Fruit fly (Drosophila melanogaster) whole organism: ENCODE results near the gene Ocho.

Experiments used
- CG8478 ChIP-seq: fragments of >200 bp; optimal IDR thresholded peaks from 2 replicates; lab custom pipeline; 2018; ENCODE audit warnings: inconsistent platforms
- Dll ChIP-seq: fragments of >200 bp; optimal IDR thresholded peaks from 2 replicates; lab custom pipeline; 2017
- EcR ChIP-seq, 2 experiments: fragments of >200 bp; optimal IDR thresholded peaks; 2 replicates each; lab custom pipeline; 2017; ENCODE audit warnings: missing biosample characterization in 2 of 2, missing genetic modification characterization in 2 of 2, missing genetic modification reagents in 2 of 2
- pan ChIP-seq: fragments of >200 bp; optimal IDR thresholded peaks from 2 replicates; lab custom pipeline; 2017
- psq ChIP-seq: fragments of >200 bp; optimal IDR thresholded peaks from 2 replicates; lab custom pipeline; 2017
- usp ChIP-seq: fragments of >200 bp; optimal IDR thresholded peaks from 2 replicates; lab custom pipeline; 2017; ENCODE audit warnings: missing biosample characterization, missing genetic modification characterization, mixed read lengths

dm6 chr3L:14961027-14961426, 13.6 kb upstream of the Ocho start:
- TF ChIP-seq psq (lab: Kevin White, UChicago): no peak
- no peak for TF ChIP-seq usp (GFP tag; lab: Kevin White, UChicago)
- no peak for TF ChIP-seq pan (lab: Kevin White, UChicago)
- no peak for TF ChIP-seq EcR (GFP tag; optimal IDR thresholded peaks at IDR 0.05; lab: Kevin White, UChicago)
- TF ChIP-seq CG8478 (lab: Kevin White, UChicago): no peak
- no peak for TF ChIP-seq Dll (lab: Kevin White, UChicago)
